Worm (Caenorhabditis elegans): Measurements from ENCODE around the gene Y48G9A.9.

- TF ChIP-seq lin-13 (GFP tag; optimal IDR thresholded peaks at IDR 0.05) (no peak), fos-1 (tag; optimal IDR thresholded peaks at IDR 0.05) (no peak), elt-1 (tag; optimal IDR thresholded peaks at IDR 0.05) (no peak), ZK546.5 (tag; optimal IDR thresholded peaks at IDR 0.05) (no peak), nhr-10 (tag; optimal IDR thresholded peaks at IDR 0.05) (no peak), nhr-11 (tag; optimal IDR thresholded peaks at IDR 0.05) (no peak), C34F6.9 (tag; optimal IDR thresholded peaks at IDR 0.05) (no peak), snpc-4 (tag; optimal IDR thresholded peaks at IDR 0.05) (no peak)
These were observed 24.3 kb upstream of the Y48G9A.9 start, which contains the start of gene Y39A3A.3 for ce11 chrIII:2068248-2068647.

Data from whole organism, L2 larva.